Fruit fly (Drosophila melanogaster) whole organism, wandering third instar larva: ENCODE measurements around the gene mah.

Experiments used
- CrebA ChIP-seq: fragments of 200-800 bp; sonication (Bioruptor generic); optimal IDR thresholded peaks from 2 replicates; lab custom pipeline; 2016; ENCODE audit warnings: missing biosample characterization, mild to moderate bottlenecking, missing genetic modification characterization, borderline replicate concordance
- HLH106 ChIP-seq: fragments of 200-800 bp; optimal IDR thresholded peaks from 3 replicates; lab custom pipeline; 2019; ENCODE audit warnings: missing biosample characterization, mild to moderate bottlenecking, missing genetic modification characterization, moderate library complexity
- Hr78 ChIP-seq: fragments of >200 bp; optimal IDR thresholded peaks from 2 replicates; lab custom pipeline; 2017; ENCODE audit warnings: missing biosample characterization, missing genetic modification characterization
- Jra ChIP-seq: sonication (Bioruptor generic); optimal IDR thresholded peaks from 2 replicates; lab custom pipeline; 2016; ENCODE audit warnings: missing biosample characterization, missing genetic modification characterization
- OdsH ChIP-seq: fragments of 200-800 bp; sonication (Bioruptor generic); optimal IDR thresholded peaks from 2 replicates; lab custom pipeline; 2016; ENCODE audit warnings: missing biosample characterization, mild to moderate bottlenecking, missing genetic modification characterization
- Rel ChIP-seq, 2 experiments: fragments of 200-800 bp; sonication (Bioruptor generic) in 1 of 2; optimal IDR thresholded peaks; 2 replicates in 1 of 2; 3 replicates in 1 of 2; lab custom pipeline; 2016 to 2019; ENCODE audit warnings: mild to moderate bottlenecking in 2 of 2, missing biosample characterization in 2 of 2, missing genetic modification characterization in 2 of 2, moderate library complexity in 1 of 2
- br ChIP-seq: fragments of 200-800 bp; sonication (Bioruptor generic); optimal IDR thresholded peaks from 2 replicates; lab custom pipeline; 2016; ENCODE audit warnings: missing biosample characterization, missing genetic modification characterization
- dl ChIP-seq, 2 experiments: fragments of 175-275, 200-275 bp in 1 of 2; fragments of 200-275 bp in 1 of 2; sonication (Bioruptor generic); optimal IDR thresholded peaks; lab custom pipeline; 2018; ENCODE audit warnings: mild to moderate bottlenecking in 2 of 2, missing biosample characterization in 2 of 2, missing genetic modification characterization in 2 of 2, moderate library complexity in 2 of 2; ENCODE audit not compliant: partially characterized antibody in 2 of 2, insufficient read depth in 1 of 2
- h ChIP-seq: fragments of 200-800 bp; sonication (Bioruptor generic); optimal IDR thresholded peaks from 3 replicates; lab custom pipeline; 2016; ENCODE audit warnings: missing biosample characterization, mild to moderate bottlenecking, missing genetic modification characterization
- pan ChIP-seq: fragments of >200 bp; optimal IDR thresholded peaks from 2 replicates; lab custom pipeline; 2017

DNA sequence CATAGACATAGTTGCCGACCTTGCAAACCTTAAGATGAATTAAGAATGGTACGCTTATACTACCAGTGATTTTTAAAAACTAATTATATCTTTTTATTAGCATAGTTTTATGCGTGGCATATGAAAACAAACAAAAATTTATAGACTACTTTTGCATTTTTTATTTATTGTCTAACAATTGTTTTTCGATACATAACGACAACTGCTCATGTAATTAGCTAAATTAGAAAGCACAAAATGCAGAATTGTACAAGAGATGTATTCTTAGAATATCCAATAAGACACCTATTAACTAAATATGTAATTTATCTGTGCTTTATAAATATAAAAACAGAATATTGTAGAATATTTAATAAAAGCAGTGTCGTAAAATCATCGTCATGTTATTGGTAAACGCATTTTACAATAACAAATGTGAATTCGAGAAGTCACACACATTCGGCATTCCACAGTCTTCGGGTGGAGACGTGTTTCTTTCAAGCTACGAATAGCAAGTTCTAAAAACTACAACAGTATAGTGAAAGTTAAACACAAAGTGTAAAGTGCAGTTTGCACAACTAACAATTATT is 20.6 kb upstream of the mah start:
- no peak for TF ChIP-seq pan (lab: Kevin White, UChicago)
- TF ChIP-seq dl (GFP tag; optimal IDR thresholded peaks at IDR 0.05; lab: Kevin White, UChicago; ENCODE audit: insufficient read depth in 1 of 2, partially characterized antibody in 2 of 2), result no peak
- no peak for TF ChIP-seq Rel (GFP tag; optimal IDR thresholded peaks at IDR 0.05; lab: Kevin White, UChicago)
- no peak for TF ChIP-seq Rel (tag; optimal IDR thresholded peaks at IDR 0.05; lab: Kevin White, UChicago)
- TF ChIP-seq Hr78, result no peak
- TF ChIP-seq OdsH (GFP tag; lab: Kevin White, UChicago), result no peak
- TF ChIP-seq h (GFP tag; lab: Kevin White, UChicago), result no peak
- TF ChIP-seq Jra, result no peak
- TF ChIP-seq CrebA (GFP tag; lab: Kevin White, UChicago), result no peak
- TF ChIP-seq br (GFP tag; lab: Kevin White, UChicago), result no peak
- TF ChIP-seq HLH106, result no peak
